Worm (Caenorhabditis elegans) whole organism, early embryonic: Measurements from ENCODE around the gene twk-46.

ENCODE experiments used
- B0310.2 ChIP-seq: sonication (generic microtip); optimal IDR thresholded peaks from 2 replicates; lab custom pipeline; 2016; ENCODE audit warnings: mild to moderate bottlenecking, missing genetic modification characterization, missing compliant biosample characterization
- F13C5.2 ChIP-seq: sonication (generic microtip); optimal IDR thresholded peaks from 2 replicates; lab custom pipeline; 2017; ENCODE audit warnings: mild to moderate bottlenecking, missing genetic modification characterization, inconsistent platforms, missing compliant biosample characterization
- aly-1 ChIP-seq: sonication (generic microtip); optimal IDR thresholded peaks from 2 replicates; lab custom pipeline; 2016; ENCODE audit warnings: missing genetic modification characterization, missing compliant biosample characterization
- ama-1 ChIP-seq: fragments of 150-350 bp; optimal IDR thresholded peaks from 2 replicates; lab custom pipeline; 2014
- ceh-13 ChIP-seq: fragments of 200-800 bp; sonication (Bioruptor generic); optimal IDR thresholded peaks from 2 replicates; lab custom pipeline; 2018; ENCODE audit warnings: mild to moderate bottlenecking, missing genetic modification characterization, missing compliant biosample characterization
- ceh-36 ChIP-seq: sonication (generic microtip); optimal IDR thresholded peaks from 2 replicates; lab custom pipeline; 2016; ENCODE audit warnings: missing genetic modification characterization, inconsistent platforms, missing compliant biosample characterization
- ets-7 ChIP-seq: sonication (generic microtip); optimal IDR thresholded peaks from 2 replicates; lab custom pipeline; 2016; ENCODE audit warnings: missing genotype, missing genetic modification characterization, missing compliant biosample characterization
- flt-1 ChIP-seq: fragments of 200-800 bp; sonication (Bioruptor generic); IDR thresholded peaks from 2 replicates; pipeline ENCODE4 v1.3.6; 2022; ENCODE audit warnings: missing genetic modification characterization, missing compliant biosample characterization
- hmbx-1 ChIP-seq: sonication (generic microtip); optimal IDR thresholded peaks from 2 replicates; lab custom pipeline; 2016; ENCODE audit warnings: mild to moderate bottlenecking, missing genetic modification characterization, missing compliant biosample characterization
- hmg-4 ChIP-seq: fragments of 200-800 bp; sonication (Bioruptor generic); optimal IDR thresholded peaks from 2 replicates; lab custom pipeline; 2018; ENCODE audit warnings: mild to moderate bottlenecking, missing genetic modification characterization, missing compliant biosample characterization
- hnd-1 ChIP-seq: sonication (generic microtip); optimal IDR thresholded peaks from 2 replicates; lab custom pipeline; 2016; ENCODE audit warnings: missing genetic modification characterization, missing compliant biosample characterization
- pes-1 ChIP-seq: fragments of 200-800 bp; sonication (Bioruptor generic); IDR thresholded peaks from 2 replicates; pipeline ENCODE4 v1.3.6; 2022; ENCODE audit warnings: missing genetic modification reagents, missing genetic modification characterization, missing compliant biosample characterization
- scrt-1 ChIP-seq: fragments of 200-800 bp; sonication (Bioruptor generic); IDR thresholded peaks from 2 replicates; pipeline ENCODE4 v1.3.6; 2022; ENCODE audit warnings: missing genetic modification characterization, missing compliant biosample characterization
- sea-1 ChIP-seq: fragments of 200-800 bp; sonication (Bioruptor generic); conservative IDR thresholded peaks from 2 replicates; pipeline ENCODE4 v1.3.6; 2022; ENCODE audit warnings: missing genetic modification characterization, missing compliant biosample characterization
- tbx-11 ChIP-seq: fragments of 200-800 bp; sonication (Bioruptor generic); IDR thresholded peaks from 2 replicates; pipeline ENCODE4 v1.3.6; 2022; ENCODE audit warnings: missing genetic modification characterization, missing compliant biosample characterization
- tbx-37 ChIP-seq: fragments of 200-800 bp; sonication (Bioruptor generic); conservative IDR thresholded peaks from 2 replicates; pipeline ENCODE4 v1.3.6; 2022; ENCODE audit warnings: missing genetic modification reagents, missing genetic modification characterization, missing compliant biosample characterization
- tra-4 ChIP-seq: sonication (generic microtip); optimal IDR thresholded peaks from 2 replicates; lab custom pipeline; 2017; ENCODE audit warnings: missing genetic modification characterization, missing compliant biosample characterization

twk-46 gene

ce11 chrV:19036061-19036460, 23.9 kb upstream of the twk-46 start:
- TF ChIP-seq hnd-1: no peak
- TF ChIP-seq tbx-11: no peak
- no peak for TF ChIP-seq ceh-13 (GFP tag; lab: Kevin White, UChicago)
- TF ChIP-seq sea-1: no peak
- TF ChIP-seq hmg-4 (GFP tag; lab: Kevin White, UChicago): no peak
- no peak for TF ChIP-seq tra-4 (tag; lab: Kevin White, UChicago)
- no peak for TF ChIP-seq aly-1
- TF ChIP-seq hmbx-1 (tag; lab: Kevin White, UChicago): no peak
- TF ChIP-seq pes-1 (GFP tag; lab: Robert Waterston, UW): no peak
- no peak for TF ChIP-seq B0310.2 (tag; lab: Kevin White, UChicago)
- TF ChIP-seq flt-1 (GFP tag; lab: Robert Waterston, UW): no peak
- TF ChIP-seq ets-7 (tag; lab: Kevin White, UChicago): no peak
- no peak for TF ChIP-seq F13C5.2 (tag; lab: Kevin White, UChicago)
- no peak for TF ChIP-seq ceh-36 (tag; lab: Kevin White, UChicago)
- no peak for TF ChIP-seq scrt-1 (GFP tag; lab: Robert Waterston, UW)
- TF ChIP-seq ama-1 (lab: Kevin White, UChicago): no peak
- TF ChIP-seq tbx-37 (GFP tag; lab: Robert Waterston, UW): no peak

ce11 chrV:19037222-19037621, 22.8 kb upstream of the twk-46 start, which contains the start of gene asp-17:
Gene asp-17, minus strand, starts transcription at chrV:19037322.
- TF ChIP-seq ceh-13 (GFP tag; lab: Kevin White, UChicago): no peak
- TF ChIP-seq tbx-37 (GFP tag; lab: Robert Waterston, UW): no peak
- TF ChIP-seq tra-4 (tag; lab: Kevin White, UChicago): no peak

ce11 chrV:19042256-19042655, 17.7 kb upstream of the twk-46 start, which contains the start of gene asp-16:
Gene asp-16, minus strand, starts transcription at chrV:19042605.
- TF ChIP-seq F13C5.2 (tag; lab: Kevin White, UChicago): no peak
- TF ChIP-seq tbx-11: no peak
- TF ChIP-seq ceh-13 (GFP tag; lab: Kevin White, UChicago): no peak
- no peak for TF ChIP-seq pes-1 (GFP tag; lab: Robert Waterston, UW)
- no peak for TF ChIP-seq tbx-37 (GFP tag; lab: Robert Waterston, UW)
- TF ChIP-seq hnd-1: no peak
- no peak for TF ChIP-seq flt-1 (GFP tag; lab: Robert Waterston, UW)
- TF ChIP-seq B0310.2 (tag; lab: Kevin White, UChicago): no peak
- TF ChIP-seq hmbx-1 (tag; lab: Kevin White, UChicago): no peak
- no peak for TF ChIP-seq hmg-4 (GFP tag; lab: Kevin White, UChicago)
- TF ChIP-seq ama-1 (lab: Kevin White, UChicago): no peak
- TF ChIP-seq scrt-1 (GFP tag; lab: Robert Waterston, UW): no peak
- TF ChIP-seq ets-7 (tag; lab: Kevin White, UChicago): no peak
- TF ChIP-seq sea-1: no peak

- no peak for TF ChIP-seq tra-4 (tag; lab: Kevin White, UChicago)
- TF ChIP-seq hmbx-1 (tag; lab: Kevin White, UChicago): no peak
- TF ChIP-seq ama-1 (lab: Kevin White, UChicago): no peak
- no peak for TF ChIP-seq flt-1 (GFP tag; lab: Robert Waterston, UW)
- TF ChIP-seq hmg-4 (GFP tag; lab: Kevin White, UChicago): no peak
- no peak for TF ChIP-seq F13C5.2 (tag; lab: Kevin White, UChicago)
- no peak for TF ChIP-seq tbx-11
- no peak for TF ChIP-seq pes-1 (GFP tag; lab: Robert Waterston, UW)
- TF ChIP-seq B0310.2 (tag; lab: Kevin White, UChicago): no peak
- no peak for TF ChIP-seq scrt-1 (GFP tag; lab: Robert Waterston, UW)
- no peak for TF ChIP-seq ceh-13 (GFP tag; lab: Kevin White, UChicago)
- no peak for TF ChIP-seq sea-1
- no peak for TF ChIP-seq ceh-36 (tag; lab: Kevin White, UChicago)
- no peak for TF ChIP-seq tbx-37 (GFP tag; lab: Robert Waterston, UW)
- TF ChIP-seq hnd-1: no peak
- TF ChIP-seq aly-1: no peak
These were observed 15.2 kb upstream of the twk-46 start, which contains the start of gene asp-15 for ce11 chrV:19044753-19045152. Gene asp-15, minus strand, starts transcription at chrV:19044853.

ce11 chrV:19047442-19047841, 12.5 kb upstream of the twk-46 start:
- TF ChIP-seq F13C5.2 (tag; lab: Kevin White, UChicago) (no peak), hmg-4 (GFP tag; lab: Kevin White, UChicago) (no peak)

- no peak for TF ChIP-seq pes-1 (GFP tag; lab: Robert Waterston, UW)
- no peak for TF ChIP-seq tra-4 (tag; lab: Kevin White, UChicago)
- no peak for TF ChIP-seq hmbx-1 (tag; lab: Kevin White, UChicago)
- TF ChIP-seq hnd-1: no peak
- TF ChIP-seq ceh-36 (tag; lab: Kevin White, UChicago): no peak
- TF ChIP-seq B0310.2 (tag; lab: Kevin White, UChicago): no peak
- TF ChIP-seq ceh-13 (GFP tag; lab: Kevin White, UChicago): no peak
- no peak for TF ChIP-seq flt-1 (GFP tag; lab: Robert Waterston, UW)
- no peak for TF ChIP-seq ama-1 (lab: Kevin White, UChicago)
- no peak for TF ChIP-seq aly-1
- TF ChIP-seq sea-1: no peak
- TF ChIP-seq tbx-11: no peak
- no peak for TF ChIP-seq hmg-4 (GFP tag; lab: Kevin White, UChicago)
- no peak for TF ChIP-seq ets-7 (tag; lab: Kevin White, UChicago)
- TF ChIP-seq F13C5.2 (tag; lab: Kevin White, UChicago): no peak
- no peak for TF ChIP-seq scrt-1 (GFP tag; lab: Robert Waterston, UW)
- no peak for TF ChIP-seq tbx-37 (GFP tag; lab: Robert Waterston, UW)
These were observed 10.6 kb upstream of the twk-46 start for ce11 chrV:19049140-19050092.
